Worm (Caenorhabditis elegans): ENCODE results near the gene mpc-1.

Gene mpc-1

ce11 chrIII:4380835-4381234 is 32.4 kb upstream of the mpc-1 start (continued):
- TF ChIP-seq flh-1 (GFP tag; optimal IDR thresholded peaks at IDR 0.05) (no peak), pha-4 (tag; optimal IDR thresholded peaks at IDR 0.05) (no peak), ztf-11 (tag; optimal IDR thresholded peaks at IDR 0.05) (no peak), unc-62 (GFP tag; optimal IDR thresholded peaks at IDR 0.05) (no peak), zip-8 (tag; optimal IDR thresholded peaks at IDR 0.05) (no peak)

DNA sequence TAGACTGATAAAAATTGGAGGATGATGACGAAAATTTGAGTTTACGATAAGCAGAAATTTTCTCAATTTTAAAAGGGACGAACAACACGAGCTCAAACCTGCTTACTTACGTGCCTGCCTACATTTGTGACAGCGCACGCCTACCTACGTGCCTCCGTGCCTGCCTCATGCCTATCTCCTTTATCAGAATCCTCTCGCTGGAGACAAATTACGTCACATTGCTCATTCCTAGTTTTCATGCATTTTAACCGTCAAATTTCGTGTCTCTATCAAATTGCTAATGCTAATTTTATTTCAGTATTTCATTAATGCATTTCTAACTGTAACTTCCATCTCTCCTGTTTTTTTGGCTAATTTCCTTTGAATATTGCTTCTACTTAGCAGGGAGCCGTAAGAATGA is 31.9 kb upstream of the mpc-1 start, which contains the start of gene pals-27:
TSS of gene pals-27 (plus strand) at position 301 of the 400 bp plus-strand sequence.
- TF ChIP-seq M03D4.4 (tag; optimal IDR thresholded peaks at IDR 0.05) (no peak), nhr-76 (tag; optimal IDR thresholded peaks at IDR 0.05) (no peak)

ce11 chrIII:4382118-4382517 is 31.1 kb upstream of the mpc-1 start:
- TF ChIP-seq elt-3 (tag; optimal IDR thresholded peaks at IDR 0.05) = no peak
- no peak for TF ChIP-seq bed-3 (GFP tag; optimal IDR thresholded peaks at IDR 0.05)
- no peak for TF ChIP-seq cnd-1 (tag; optimal IDR thresholded peaks at IDR 0.05)
- no peak for TF ChIP-seq lin-32 (GFP tag; optimal IDR thresholded peaks at IDR 0.05)
- TF ChIP-seq flh-1 (GFP tag; optimal IDR thresholded peaks at IDR 0.05) = no peak
- TF ChIP-seq lsy-2 (tag; optimal IDR thresholded peaks at IDR 0.05) = no peak
- TF ChIP-seq hlh-1 (tag; optimal IDR thresholded peaks at IDR 0.05) = no peak
- no peak for TF ChIP-seq ceh-83 (GFP tag; optimal IDR thresholded peaks at IDR 0.05)
- TF ChIP-seq sem-2 (GFP tag; optimal IDR thresholded peaks at IDR 0.05) = no peak
- no peak for TF ChIP-seq elt-1 (tag; optimal IDR thresholded peaks at IDR 0.05; ENCODE audit: borderline replicate concordance, insufficient read depth)
- no peak for TF ChIP-seq nhr-12 (tag; optimal IDR thresholded peaks at IDR 0.05)
- no peak for TF ChIP-seq pha-4 (tag; optimal IDR thresholded peaks at IDR 0.05)
- TF ChIP-seq unc-120 (tag; optimal IDR thresholded peaks at IDR 0.05; ENCODE audit: poor library complexity, severe bottlenecking) = no peak

DNA sequence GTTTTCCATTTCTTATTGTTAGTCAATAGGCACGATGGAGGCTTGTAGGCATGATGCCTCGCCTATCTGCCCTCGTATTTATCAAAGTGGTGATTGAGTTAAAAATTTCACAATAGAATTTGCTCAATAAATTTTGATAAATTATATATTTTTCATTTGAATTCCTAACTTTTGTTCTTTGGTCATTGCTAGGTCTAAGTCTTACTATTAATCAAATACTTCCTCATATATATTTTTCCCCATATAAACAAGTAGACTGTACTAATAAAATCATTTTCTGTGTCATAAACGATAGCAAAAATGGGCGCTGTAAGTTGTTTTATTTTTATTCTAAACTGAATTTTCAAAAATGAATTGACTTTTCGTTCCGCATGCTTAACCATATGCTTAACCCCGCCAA is 28.8 kb upstream of the mpc-1 start, which contains the start of gene pals-28:
TSS of gene pals-28 (plus strand) at position 301 of the 400 bp plus-strand sequence.
- TF ChIP-seq unc-62 (GFP tag; optimal IDR thresholded peaks at IDR 0.05) (no peak), blmp-1 (tag; optimal IDR thresholded peaks at IDR 0.05) (no peak), tbx-8 (GFP tag; optimal IDR thresholded peaks at IDR 0.05) (no peak), nhr-28 (tag; optimal IDR thresholded peaks at IDR 0.05) (no peak), unc-39 (tag; optimal IDR thresholded peaks at IDR 0.05) (no peak), hlh-1 (tag; optimal IDR thresholded peaks at IDR 0.05) (no peak), sptf-1 (tag; optimal IDR thresholded peaks at IDR 0.05) (no peak), mab-5 (tag; optimal IDR thresholded peaks at IDR 0.05) (no peak), bed-3 (GFP tag; optimal IDR thresholded peaks at IDR 0.05) (no peak), drap-1 (GFP tag; optimal IDR thresholded peaks at IDR 0.05) (no peak), ceh-43 (GFP tag; optimal IDR thresholded peaks at IDR 0.05) (no peak), elt-1 (tag; optimal IDR thresholded peaks at IDR 0.05; ENCODE audit: borderline replicate concordance, insufficient read depth) (no peak), nhr-237 (tag; optimal IDR thresholded peaks at IDR 0.05) (no peak)

- no peak for TF ChIP-seq unc-62 (GFP tag; optimal IDR thresholded peaks at IDR 0.05)
- no peak for TF ChIP-seq ztf-11 (tag; optimal IDR thresholded peaks at IDR 0.05)
- no peak for TF ChIP-seq nhr-2 (tag; optimal IDR thresholded peaks at IDR 0.05)
- no peak for TF ChIP-seq unc-39 (tag; optimal IDR thresholded peaks at IDR 0.05)
- TF ChIP-seq ceh-39 (tag; optimal IDR thresholded peaks at IDR 0.05) = no peak
- peak; percentile 95 for TF ChIP-seq zip-8 (tag; optimal IDR thresholded peaks at IDR 0.05)
Measured at ce11 chrIII:4390421-4390820, 22.8 kb upstream of the mpc-1 start.

- no peak for TF ChIP-seq mls-2 (tag; optimal IDR thresholded peaks at IDR 0.05)
- no peak for TF ChIP-seq ces-1 (GFP tag; optimal IDR thresholded peaks at IDR 0.05)
Measured at ce11 chrIII:4391319-4391718, 21.9 kb upstream of the mpc-1 start.
